Fruit fly (Drosophila melanogaster) whole organism, embryonic: ENCODE data around the gene LysRS.

Experiments
- Asciz ChIP-seq: fragments of 200-800 bp; sonication (Bioruptor generic); optimal IDR thresholded peaks from 2 replicates; lab custom pipeline; 2017; ENCODE audit warnings: missing biosample characterization, mild to moderate bottlenecking, missing genetic modification characterization, missing genetic modification reagents
- Atf6 ChIP-seq: fragments of 200-800 bp; sonication (Bioruptor generic); IDR thresholded peaks from 2 replicates; pipeline ENCODE4 v1.3.6; 2022; ENCODE audit warnings: missing biosample characterization, missing genetic modification characterization
- BtbVII ChIP-seq: fragments of 200-800 bp; sonication (Bioruptor generic); optimal IDR thresholded peaks from 3 replicates; lab custom pipeline; 2017; ENCODE audit warnings: missing biosample characterization, mild to moderate bottlenecking, missing genetic modification characterization
- C15 ChIP-seq: fragments of 200-800 bp; sonication (Bioruptor generic); IDR thresholded peaks from 3 replicates; pipeline ENCODE4 v1.3.6; 2022; ENCODE audit warnings: missing biosample characterization, missing genetic modification characterization
- CG11398 ChIP-seq: fragments of 200-800 bp; sonication (Bioruptor generic); optimal IDR thresholded peaks from 2 replicates; lab custom pipeline; 2016; ENCODE audit warnings: missing biosample characterization, missing genetic modification characterization
- CG14667 ChIP-seq: fragments of 200-800 bp; sonication (Bioruptor generic); IDR thresholded peaks from 2 replicates; pipeline ENCODE4 v1.3.6; 2022; ENCODE audit warnings: missing biosample characterization, missing genetic modification characterization
- CG2678 ChIP-seq: fragments of 200-800 bp; sonication (Bioruptor generic); optimal IDR thresholded peaks from 3 replicates; lab custom pipeline; 2019; ENCODE audit warnings: missing biosample characterization, mild to moderate bottlenecking, missing genetic modification characterization, moderate library complexity
- CG31388 ChIP-seq: fragments of 200-800 bp; sonication (Bioruptor generic); optimal IDR thresholded peaks from 2 replicates; lab custom pipeline; 2016; ENCODE audit warnings: missing biosample characterization, missing genetic modification characterization
- CG3281 ChIP-seq: fragments of 200-800 bp; sonication (Bioruptor generic); optimal IDR thresholded peaks from 3 replicates; lab custom pipeline; 2017; ENCODE audit warnings: missing biosample characterization, mild to moderate bottlenecking, missing genetic modification characterization
- CG34422 ChIP-seq: fragments of 200-800 bp; sonication (Bioruptor generic); IDR thresholded peaks from 3 replicates; pipeline ENCODE4 v1.3.6; 2022; ENCODE audit warnings: missing biosample characterization, missing genetic modification characterization
- CG4404 ChIP-seq: fragments of 200-800 bp; sonication (Bioruptor generic); IDR thresholded peaks from 2 replicates; pipeline ENCODE4 v1.3.6; 2022; ENCODE audit warnings: missing biosample characterization, missing genetic modification characterization
- CG4707 ChIP-seq: fragments of 200-800 bp; sonication (Bioruptor generic); optimal IDR thresholded peaks from 2 replicates; lab custom pipeline; 2018; ENCODE audit warnings: missing biosample characterization, mild to moderate bottlenecking, missing genetic modification characterization, moderate library complexity
- CG6854 ChIP-seq: fragments of 200-800 bp; sonication (Bioruptor generic); optimal IDR thresholded peaks from 3 replicates; lab custom pipeline; 2017; ENCODE audit warnings: missing biosample characterization, mild to moderate bottlenecking, missing genetic modification characterization
- CG7372 ChIP-seq: fragments of 200-800 bp; sonication (Bioruptor generic); IDR thresholded peaks from 2 replicates; pipeline ENCODE4 v1.3.6; 2022; ENCODE audit warnings: missing biosample characterization, missing genetic modification characterization
- CG7786 ChIP-seq: fragments of 200-800 bp; sonication (Bioruptor generic); optimal IDR thresholded peaks from 2 replicates; lab custom pipeline; 2016; ENCODE audit warnings: missing biosample characterization, missing genetic modification characterization
- CG8359 ChIP-seq: fragments of 200-800 bp; sonication (Bioruptor generic); optimal IDR thresholded peaks from 2 replicates; lab custom pipeline; 2017; ENCODE audit warnings: missing biosample characterization, mild to moderate bottlenecking, missing genetic modification characterization, borderline replicate concordance
- Camta ChIP-seq: fragments of 200-800 bp; sonication (Bioruptor generic); optimal IDR thresholded peaks from 2 replicates; lab custom pipeline; 2016; ENCODE audit warnings: missing biosample characterization, missing genetic modification characterization
- CkIIα-i1 ChIP-seq: fragments of 200-800 bp; sonication (Bioruptor generic); IDR thresholded peaks from 2 replicates; pipeline ENCODE4 v1.3.6; 2022; ENCODE audit warnings: missing biosample characterization, missing genetic modification characterization
- Dip3 ChIP-seq: fragments of 200-800 bp; sonication (Bioruptor generic); optimal IDR thresholded peaks from 3 replicates; lab custom pipeline; 2016; ENCODE audit warnings: missing biosample characterization, missing genetic modification characterization
- Doc2 ChIP-seq: fragments of 200-800 bp; sonication (Bioruptor generic); IDR thresholded peaks from 2 replicates; pipeline ENCODE4 v1.3.6; 2022; ENCODE audit warnings: missing biosample characterization, missing genetic modification characterization
- Gug ChIP-seq: fragments of 200-800 bp; sonication (Bioruptor generic); IDR thresholded peaks from 4 replicates; pipeline ENCODE4 v1.3.6; 2022; ENCODE audit warnings: missing biosample characterization, missing genetic modification characterization
- HLH4C ChIP-seq: fragments of 200-800 bp; sonication (Bioruptor generic); IDR thresholded peaks from 3 replicates; pipeline ENCODE4 v1.3.6; 2022; ENCODE audit warnings: missing biosample characterization, missing genetic modification characterization; ENCODE audit not compliant: partially characterized antibody
- Hey ChIP-seq: fragments of 200-800 bp; sonication (Bioruptor generic); optimal IDR thresholded peaks from 3 replicates; lab custom pipeline; 2018; ENCODE audit warnings: missing biosample characterization, mild to moderate bottlenecking, missing genetic modification characterization
- Hr51 ChIP-seq, 2 experiments: fragments of 200-800 bp; sonication (Bioruptor generic); optimal IDR thresholded peaks; 2 replicates in 1 of 2; 3 replicates in 1 of 2; lab custom pipeline; 2016 to 2018; ENCODE audit warnings: missing biosample characterization in 2 of 2, missing genetic modification characterization in 2 of 2, mild to moderate bottlenecking in 1 of 2, moderate library complexity in 1 of 2
- Jarid2 ChIP-seq: fragments of 200-800 bp; sonication (Bioruptor generic); optimal IDR thresholded peaks from 3 replicates; lab custom pipeline; 2017; ENCODE audit warnings: mild to moderate bottlenecking, missing biosample characterization, missing genetic modification reagents, missing genetic modification characterization
- Mad ChIP-seq: fragments of 200-800 bp; sonication (Bioruptor generic); optimal IDR thresholded peaks from 2 replicates; lab custom pipeline; 2016; ENCODE audit warnings: missing biosample characterization, missing genetic modification characterization
- NC2α ChIP-seq: fragments of 200-800 bp; sonication (Bioruptor generic); optimal IDR thresholded peaks from 2 replicates; lab custom pipeline; 2016; ENCODE audit warnings: missing biosample characterization, missing genetic modification characterization
- Nf-YA ChIP-seq: fragments of 200-800 bp; sonication (Bioruptor generic); IDR thresholded peaks from 2 replicates; pipeline ENCODE4 v1.3.6; 2022; ENCODE audit warnings: missing biosample characterization, missing genetic modification characterization
- Six4 ChIP-seq: fragments of 200-800 bp; sonication (Bioruptor generic); optimal IDR thresholded peaks from 2 replicates; lab custom pipeline; 2016; ENCODE audit warnings: missing biosample characterization, missing genetic modification characterization
- Ssrp ChIP-seq: fragments of 200-800 bp; sonication (Bioruptor generic); optimal IDR thresholded peaks from 2 replicates; lab custom pipeline; 2018; ENCODE audit warnings: missing biosample characterization, mild to moderate bottlenecking, missing genetic modification characterization, moderate library complexity
- cas ChIP-seq: fragments of 200-800 bp; sonication (Bioruptor generic); IDR thresholded peaks from 2 replicates; pipeline ENCODE4 v1.3.6; 2022; ENCODE audit warnings: missing biosample characterization, missing genetic modification characterization
- cg ChIP-seq: fragments of 200-800 bp; sonication (Bioruptor generic); optimal IDR thresholded peaks from 3 replicates; lab custom pipeline; 2019; ENCODE audit warnings: missing biosample characterization, mild to moderate bottlenecking, missing genetic modification characterization, moderate library complexity
- chif ChIP-seq, 2 experiments: fragments of 200-800 bp; sonication (Bioruptor generic); optimal IDR thresholded peaks; 3 replicates each; lab custom pipeline; 2016; ENCODE audit warnings: missing biosample characterization in 2 of 2, missing genetic modification characterization in 2 of 2
- dati ChIP-seq: fragments of 200-800 bp; sonication (Bioruptor generic); IDR thresholded peaks from 2 replicates; pipeline ENCODE4 v1.3.6; 2022; ENCODE audit warnings: missing biosample characterization, missing genetic modification characterization
- en ChIP-seq: fragments of 200-800 bp; sonication (Bioruptor generic); optimal IDR thresholded peaks from 2 replicates; lab custom pipeline; 2016; ENCODE audit warnings: missing biosample characterization, missing genetic modification characterization
- eve ChIP-seq, 2 experiments: fragments of >200 bp; optimal IDR thresholded peaks; 2 replicates each; lab custom pipeline; 2017; ENCODE audit warnings: missing biosample characterization in 2 of 2, missing genetic modification characterization in 2 of 2
- fd64A ChIP-seq: fragments of 200-800 bp; sonication (Bioruptor generic); optimal IDR thresholded peaks from 3 replicates; lab custom pipeline; 2018; ENCODE audit warnings: missing biosample characterization, mild to moderate bottlenecking, missing genetic modification characterization
- gce ChIP-seq: fragments of 200-800 bp; sonication (Bioruptor generic); IDR thresholded peaks from 3 replicates; pipeline ENCODE4 v1.3.6; 2022; ENCODE audit warnings: missing biosample characterization, missing genetic modification characterization
- inv ChIP-seq: fragments of 200-800 bp; sonication (Bioruptor generic); IDR thresholded peaks from 2 replicates; pipeline ENCODE4 v1.3.6; 2022; ENCODE audit warnings: missing biosample characterization, missing genetic modification characterization; ENCODE audit not compliant: partially characterized antibody
- lab ChIP-seq: fragments of 200-800 bp; sonication (Bioruptor generic); optimal IDR thresholded peaks from 3 replicates; lab custom pipeline; 2017; ENCODE audit warnings: missing biosample characterization, missing genetic modification characterization, mild to moderate bottlenecking, moderate library complexity, missing genetic modification reagents
- lbe ChIP-seq: fragments of 200-800 bp; sonication (Bioruptor generic); optimal IDR thresholded peaks from 2 replicates; lab custom pipeline; 2016; ENCODE audit warnings: missing biosample characterization, mild to moderate bottlenecking, missing genetic modification characterization
- onecut ChIP-seq: fragments of 200-800 bp; sonication (Bioruptor generic); IDR thresholded peaks from 2 replicates; pipeline ENCODE4 v1.3.6; 2022; ENCODE audit warnings: missing biosample characterization, missing genetic modification characterization
- pfk ChIP-seq: fragments of 200-800 bp; sonication (Bioruptor generic); optimal IDR thresholded peaks from 2 replicates; lab custom pipeline; 2018; ENCODE audit warnings: missing biosample characterization, mild to moderate bottlenecking, missing genetic modification characterization, moderate library complexity
- rib ChIP-seq: fragments of 200-800 bp; sonication (Bioruptor generic); IDR thresholded peaks from 2 replicates; pipeline ENCODE4 v1.3.6; 2022; ENCODE audit warnings: missing biosample characterization, missing genetic modification characterization
- slbo ChIP-seq: fragments of 200-800 bp; sonication (Bioruptor generic); IDR thresholded peaks from 2 replicates; pipeline ENCODE4 v1.3.6; 2022; ENCODE audit warnings: missing biosample characterization, missing genetic modification characterization
- slp2 ChIP-seq: fragments of 200-800 bp; sonication (Bioruptor generic); optimal IDR thresholded peaks from 2 replicates; lab custom pipeline; 2016; ENCODE audit warnings: missing biosample characterization, missing genetic modification characterization
- trem ChIP-seq: fragments of 200-800 bp; optimal IDR thresholded peaks from 3 replicates; lab custom pipeline; 2019; ENCODE audit warnings: missing biosample characterization, mild to moderate bottlenecking, missing genetic modification characterization, moderate library complexity
- vfl ChIP-seq: fragments of 200-800 bp; sonication (Bioruptor generic); optimal IDR thresholded peaks from 2 replicates; lab custom pipeline; 2016; ENCODE audit warnings: missing biosample characterization, missing genetic modification characterization
- zf30C ChIP-seq: fragments of 200-800 bp; sonication (Bioruptor generic); optimal IDR thresholded peaks from 3 replicates; lab custom pipeline; 2018; ENCODE audit warnings: missing biosample characterization, mild to moderate bottlenecking, missing genetic modification characterization

The LysRS gene

dm6 chrX:9650757-9651594 lies 42.3 kb upstream of the LysRS start (continued):
- TF ChIP-seq zf30C (GFP tag; lab: Kevin White, UChicago), result no peak
- peak; percentile 93 for TF ChIP-seq CG11398 (GFP tag; lab: Kevin White, UChicago)
- TF ChIP-seq Hey (tag; lab: Kevin White, UChicago), result no peak
- peak; percentile 93 for TF ChIP-seq dati
- peak; percentile 85 for TF ChIP-seq CG8359 (GFP tag; lab: Kevin White, UChicago)
- TF ChIP-seq CG14667, result peak; percentile 87
- TF ChIP-seq Nf-YA (GFP tag; lab: Robert Waterston, UW), result peak; percentile 95
- peak; percentile 86 to 95 for TF ChIP-seq Hr51 (GFP tag; optimal IDR thresholded peaks at IDR 0.05; lab: Kevin White, UChicago)
- TF ChIP-seq Camta (GFP tag; lab: Kevin White, UChicago), result peak; percentile 94
- peak; percentile 72 for TF ChIP-seq CG6854
- peak; percentile 93 for TF ChIP-seq lbe (GFP tag; lab: Kevin White, UChicago)
- peak; percentile 97 for TF ChIP-seq CG34422 (GFP tag; lab: Robert Waterston, UW)
- peak; percentile 81 for TF ChIP-seq Dip3
- TF ChIP-seq BtbVII (GFP tag; lab: Kevin White, UChicago), result peak; percentile 85
- peak; percentile 93 for TF ChIP-seq lab
- TF ChIP-seq Ssrp (tag; lab: Kevin White, UChicago), result peak; percentile 93
- peak; percentile 91 for TF ChIP-seq slbo (GFP tag; lab: Robert Waterston, UW)
- TF ChIP-seq pfk (GFP tag; lab: Kevin White, UChicago), result no peak
- peak; percentile 66 for TF ChIP-seq cas (GFP tag; lab: Robert Waterston, UW)
- TF ChIP-seq gce (GFP tag; lab: Robert Waterston, UW), result peak; percentile 96
- TF ChIP-seq Six4, result peak; percentile 91
- TF ChIP-seq CG7786 (GFP tag; lab: Kevin White, UChicago), result peak; percentile 94
- peak; percentile 91 for TF ChIP-seq NC2α
- TF ChIP-seq HLH4C (GFP tag; lab: Robert Waterston, UW), result no peak
- TF ChIP-seq CG3281, result peak; percentile 75
- peak; percentile 69 for TF ChIP-seq Jarid2 (GFP tag; lab: Kevin White, UChicago)
- peak; percentile 73 for TF ChIP-seq CG31388 (GFP tag; lab: Kevin White, UChicago)
- peak; percentile 94 for TF ChIP-seq onecut (GFP tag; lab: Robert Waterston, UW)
- peak; percentile 85 for TF ChIP-seq Doc2 (GFP tag; lab: Robert Waterston, UW)
- no peak for TF ChIP-seq cg (GFP tag; lab: Kevin White, UChicago)
- peak; percentile 90 for TF ChIP-seq Atf6
- TF ChIP-seq CG4707 (GFP tag; lab: Kevin White, UChicago), result peak; percentile 99
- TF ChIP-seq CG4404 (GFP tag; lab: Robert Waterston, UW), result peak; percentile 89
- TF ChIP-seq trem (tag; lab: Kevin White, UChicago), result peak; percentile 91
- peak; percentile 75 for TF ChIP-seq vfl
- peak; percentile 89 for TF ChIP-seq Gug
- peak; percentile 93 for TF ChIP-seq en (GFP tag; lab: Kevin White, UChicago)
- peak; percentile 92 for TF ChIP-seq CG2678
- peak; percentile 95 for TF ChIP-seq Asciz
- TF ChIP-seq chif (GFP tag; optimal IDR thresholded peaks at IDR 0.05; lab: Kevin White, UChicago), result peak; percentile 94 to 96
- peak; percentile 68 for TF ChIP-seq rib (GFP tag; lab: Robert Waterston, UW)
- peak; percentile 84 for TF ChIP-seq CG7372 (GFP tag; lab: Robert Waterston, UW)
- peak in 1 of 2 experiments; percentile 93 for TF ChIP-seq eve (GFP tag; optimal IDR thresholded peaks at IDR 0.05; lab: Kevin White, UChicago)
- TF ChIP-seq slp2 (GFP tag; lab: Kevin White, UChicago), result peak; percentile 87
- TF ChIP-seq C15 (GFP tag; lab: Robert Waterston, UW), result peak; percentile 79; the same call in 2 of the 3 replicates
- no peak for TF ChIP-seq inv (GFP tag; lab: Robert Waterston, UW)
- peak; percentile 89 for TF ChIP-seq fd64A (GFP tag; lab: Kevin White, UChicago)
- peak; percentile 91 for TF ChIP-seq Mad (GFP tag; lab: Kevin White, UChicago)
- peak; percentile 63; the same call in 1 of the 2 replicates for TF ChIP-seq CkIIα-i1 (GFP tag; lab: Robert Waterston, UW)
